5 fruit fly cellular contexts compared by ENCODE assay signal in the genomic region with DNA sequence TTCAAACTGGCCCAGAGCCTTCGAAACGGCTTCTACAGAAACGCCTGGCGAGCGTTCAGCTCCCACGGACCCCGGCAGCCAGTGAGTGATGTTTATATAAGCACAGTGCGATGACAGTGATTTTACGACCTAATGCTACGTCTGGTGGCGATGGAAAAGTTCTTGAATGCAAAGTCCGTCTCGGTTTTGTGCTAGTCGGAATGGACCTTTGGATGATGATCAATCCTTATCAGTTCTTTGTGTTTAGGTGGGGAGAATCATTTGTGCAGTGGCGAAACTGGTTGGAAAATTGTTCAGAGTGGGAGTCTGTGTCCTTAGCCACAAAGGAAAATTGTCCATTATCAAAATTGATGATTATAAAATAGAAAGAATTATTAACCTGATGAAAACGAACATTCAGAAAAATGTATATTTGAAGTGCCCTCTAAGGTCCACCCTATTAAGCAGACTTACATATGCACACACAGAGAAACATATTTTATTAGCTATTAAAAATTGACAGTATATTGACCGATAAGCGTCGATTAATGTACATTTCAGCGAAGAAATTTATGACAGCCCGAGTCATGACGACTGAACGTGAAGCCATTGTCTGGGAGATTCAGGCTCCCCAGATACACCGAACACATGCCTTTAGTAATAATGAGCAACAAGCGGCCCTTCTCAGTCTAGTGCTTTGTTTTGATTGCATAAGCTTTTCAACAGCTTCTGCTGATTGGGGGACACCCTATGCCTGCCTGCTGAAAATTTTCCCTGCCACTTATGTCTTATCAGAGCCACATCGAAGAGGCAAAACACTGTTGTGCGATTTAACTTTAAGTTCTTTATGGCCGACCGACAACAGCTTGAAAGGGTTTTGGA.
TF ChIP-seq lines count a peak whose summit lies in the region.

No protein-coding gene starts in this region.

TF ChIP-seq in whole organism, adult, 20 proteins besides CTCF, POLR2A, EP300 and RAD21 (continued from another document):
- peak; percentile 55 for TF ChIP-seq CG7101 (tag; optimal IDR thresholded peaks at IDR 0.05; lab: Kevin White, UChicago)
- TF ChIP-seq toe (GFP tag; optimal IDR thresholded peaks at IDR 0.05; lab: Kevin White, UChicago), result no peak
- TF ChIP-seq Hr96 (GFP tag; optimal IDR thresholded peaks at IDR 0.05; lab: Kevin White, UChicago), result no peak
- TF ChIP-seq pad (GFP tag; optimal IDR thresholded peaks at IDR 0.05; lab: Kevin White, UChicago), result no peak

TF ChIP-seq in whole organism, embryonic, 481 proteins besides CTCF, POLR2A, EP300 and RAD21 (continued from another document and continues in another):
- TF ChIP-seq sna (GFP tag; IDR thresholded peaks at IDR 0.05; lab: Robert Waterston, UW; ENCODE audit: partially characterized antibody) (no peak), mld (GFP tag; IDR thresholded peaks at IDR 0.05; lab: Robert Waterston, UW; ENCODE audit: partially characterized antibody) (no peak), tin (GFP tag; optimal IDR thresholded peaks at IDR 0.05; lab: Kevin White, UChicago) (no peak), cg (GFP tag; optimal IDR thresholded peaks at IDR 0.05; lab: Kevin White, UChicago) (no peak), Hr39 (optimal IDR thresholded peaks at IDR 0.05; lab: Kevin White, UChicago) (no peak), Hey (tag; optimal IDR thresholded peaks at IDR 0.05; lab: Kevin White, UChicago) (peak; percentile 77), corto (GFP tag; optimal IDR thresholded peaks at IDR 0.05; lab: Kevin White, UChicago) (peak; percentile 27), CG13624 (GFP tag; optimal IDR thresholded peaks at IDR 0.05; lab: Kevin White, UChicago) (no peak), CG9797 (GFP tag; optimal IDR thresholded peaks at IDR 0.05; lab: Kevin White, UChicago) (no peak), Meics (GFP tag; optimal IDR thresholded peaks at IDR 0.05; lab: Kevin White, UChicago) (no peak), Lhr (GFP tag; optimal IDR thresholded peaks at IDR 0.05; lab: Kevin White, UChicago) (no peak), dmrt99B (tag; optimal IDR thresholded peaks at IDR 0.05; lab: Kevin White, UChicago) (peak; percentile 9), CG6765 (GFP tag; optimal IDR thresholded peaks at IDR 0.05; lab: Kevin White, UChicago) (no peak), Ravus (GFP tag; IDR thresholded peaks at IDR 0.05; lab: Robert Waterston, UW) (no peak), gsb-n (tag; optimal IDR thresholded peaks at IDR 0.05; lab: Kevin White, UChicago) (no peak), CG43689 (GFP tag; IDR thresholded peaks at IDR 0.05; lab: Robert Waterston, UW) (no peak), Dll (GFP tag; IDR thresholded peaks at IDR 0.05; lab: Robert Waterston, UW; ENCODE audit: partially characterized antibody) (no peak), CG8944 (GFP tag; optimal IDR thresholded peaks at IDR 0.05; lab: Kevin White, UChicago) (no peak), ab (GFP tag; optimal IDR thresholded peaks at IDR 0.05; lab: Kevin White, UChicago) (no peak), Tbp (GFP tag; optimal IDR thresholded peaks at IDR 0.05; lab: Kevin White, UChicago) (no peak), vfl (GFP tag; optimal IDR thresholded peaks at IDR 0.05; lab: Kevin White, UChicago) (no peak), D19A (tag; optimal IDR thresholded peaks at IDR 0.05; lab: Kevin White, UChicago) (no peak), pho (GFP tag; optimal IDR thresholded peaks at IDR 0.05; lab: Kevin White, UChicago) (no peak), CG18619 (GFP tag; optimal IDR thresholded peaks at IDR 0.05; lab: Kevin White, UChicago) (peak; percentile 2), Pdp1 (GFP tag; optimal IDR thresholded peaks at IDR 0.05; lab: Kevin White, UChicago) (peak in 1 of 2 experiments; percentile 98), tll (GFP tag; optimal IDR thresholded peaks at IDR 0.05; lab: Kevin White, UChicago) (no peak), CoRest (tag; optimal IDR thresholded peaks at IDR 0.05; lab: Kevin White, UChicago) (no peak), sqz (GFP tag; optimal IDR thresholded peaks at IDR 0.05; lab: Kevin White, UChicago) (no peak), row (GFP tag; IDR thresholded peaks at IDR 0.05; lab: Robert Waterston, UW) (peak; percentile 16; the same call in 1 of the 3 replicates), CG11398 (GFP tag; optimal IDR thresholded peaks at IDR 0.05; lab: Kevin White, UChicago) (no peak)

TF ChIP-seq in whole organism, prepupa, 60 proteins besides CTCF, POLR2A, EP300 and RAD21 (continued from another document and continues in another):
- TF ChIP-seq CG11902 (GFP tag; optimal IDR thresholded peaks at IDR 0.05; lab: Kevin White, UChicago), result no peak
- TF ChIP-seq CG3919 (GFP tag; optimal IDR thresholded peaks at IDR 0.05; lab: Kevin White, UChicago), result peak; percentile 31
- peak; percentile 77 for TF ChIP-seq Eip78C (GFP tag; lab: Kevin White, UChicago)
- TF ChIP-seq Ets21C (GFP tag; optimal IDR thresholded peaks at IDR 0.05; lab: Kevin White, UChicago), result peak; percentile 28
- TF ChIP-seq Eip75B (GFP tag; optimal IDR thresholded peaks at IDR 0.05; lab: Kevin White, UChicago), result peak; percentile 19
- peak; percentile 51 for TF ChIP-seq Hr39 (GFP tag; optimal IDR thresholded peaks at IDR 0.05; lab: Kevin White, UChicago)
- TF ChIP-seq CG10669 (GFP tag; optimal IDR thresholded peaks at IDR 0.05; lab: Kevin White, UChicago), result peak; percentile 22
- TF ChIP-seq CG10631 (GFP tag; optimal IDR thresholded peaks at IDR 0.05; lab: Kevin White, UChicago), result peak; percentile 20
- no peak for TF ChIP-seq CG15336 (GFP tag; IDR thresholded peaks at IDR 0.05; lab: Robert Waterston, UW)
- peak; percentile 39 for TF ChIP-seq pdm3 (GFP tag; optimal IDR thresholded peaks at IDR 0.05; lab: Kevin White, UChicago)
- peak; percentile 73 for TF ChIP-seq svp (GFP tag; lab: Kevin White, UChicago)
- TF ChIP-seq eg (GFP tag; IDR thresholded peaks at IDR 0.05; lab: Robert Waterston, UW), result peak; percentile 52; the same call in 1 of the 3 replicates
- TF ChIP-seq CG8119 (GFP tag; IDR thresholded peaks at IDR 0.05; lab: Robert Waterston, UW), result peak; percentile 68; the same call in 2 of the 3 replicates
- no peak for TF ChIP-seq spab (GFP tag; optimal IDR thresholded peaks at IDR 0.05; lab: Kevin White, UChicago)
- TF ChIP-seq Met (GFP tag; optimal IDR thresholded peaks at IDR 0.05; lab: Kevin White, UChicago), result peak; percentile 71
- no peak for TF ChIP-seq CG3032 (tag; optimal IDR thresholded peaks at IDR 0.05; lab: Kevin White, UChicago)
- peak; percentile 12 for TF ChIP-seq CG1621 (tag; optimal IDR thresholded peaks at IDR 0.05; lab: Kevin White, UChicago)
- TF ChIP-seq Gug (GFP tag; IDR thresholded peaks at IDR 0.05; lab: Robert Waterston, UW), result 0 out of 2 replicates have a peak, but pooled peaks have one; percentile 8
- peak; percentile 61 for TF ChIP-seq Sox14 (GFP tag; optimal IDR thresholded peaks at IDR 0.05; lab: Kevin White, UChicago)
- TF ChIP-seq CG6808 (GFP tag; optimal IDR thresholded peaks at IDR 0.05; lab: Kevin White, UChicago), result peak; percentile 30
- TF ChIP-seq lz (GFP tag; optimal IDR thresholded peaks at IDR 0.05; lab: Kevin White, UChicago), result peak; percentile 41
- peak; percentile 71 for TF ChIP-seq CG6276 (GFP tag; optimal IDR thresholded peaks at IDR 0.05; lab: Kevin White, UChicago)
- TF ChIP-seq fd59A (GFP tag; optimal IDR thresholded peaks at IDR 0.05; lab: Kevin White, UChicago), result no peak
- TF ChIP-seq CG11294 (GFP tag; IDR thresholded peaks at IDR 0.05; lab: Robert Waterston, UW), result no peak
- no peak for TF ChIP-seq CG16779 (tag; optimal IDR thresholded peaks at IDR 0.05; lab: Kevin White, UChicago)
- peak; percentile 14 for TF ChIP-seq CG34406 (GFP tag; optimal IDR thresholded peaks at IDR 0.05; lab: Kevin White, UChicago)
- no peak for TF ChIP-seq Eip93F (GFP tag; optimal IDR thresholded peaks at IDR 0.05; lab: Kevin White, UChicago)
- TF ChIP-seq fkh (GFP tag; optimal IDR thresholded peaks at IDR 0.05; lab: Kevin White, UChicago), result no peak
- TF ChIP-seq CG7368 (GFP tag; optimal IDR thresholded peaks at IDR 0.05; lab: Kevin White, UChicago), result no peak
- TF ChIP-seq CG6792 (GFP tag; optimal IDR thresholded peaks at IDR 0.05; lab: Kevin White, UChicago), result peak; percentile 24
- no peak for TF ChIP-seq Lpt (GFP tag; optimal IDR thresholded peaks at IDR 0.05; lab: Kevin White, UChicago)

TF ChIP-seq in whole organism, pupa, 21 proteins besides CTCF, POLR2A, EP300 and RAD21 (continued from another document):
- TF ChIP-seq D1 (tag; optimal IDR thresholded peaks at IDR 0.05; lab: Kevin White, UChicago), result no peak
- peak; percentile 70 for TF ChIP-seq CG8159 (tag; optimal IDR thresholded peaks at IDR 0.05; lab: Kevin White, UChicago)
- peak; percentile 13 for TF ChIP-seq CG34367 (tag; optimal IDR thresholded peaks at IDR 0.05; lab: Kevin White, UChicago)

TF ChIP-seq in whole organism, wandering third instar larva, 38 proteins besides CTCF, POLR2A, EP300 and RAD21 (continued from another document):
- TF ChIP-seq Sp1 (GFP tag; optimal IDR thresholded peaks at IDR 0.05; lab: Kevin White, UChicago) (peak; percentile 39), CrebA (GFP tag; optimal IDR thresholded peaks at IDR 0.05; lab: Kevin White, UChicago; ENCODE audit: borderline replicate concordance) (peak; percentile 27), jim (GFP tag; optimal IDR thresholded peaks at IDR 0.05; lab: Kevin White, UChicago) (no peak), dmrt93B (GFP tag; optimal IDR thresholded peaks at IDR 0.05; lab: Kevin White, UChicago) (no peak), Dif (GFP tag; optimal IDR thresholded peaks at IDR 0.05; lab: Kevin White, UChicago; ENCODE audit: partially characterized antibody) (no peak), fru (GFP tag; optimal IDR thresholded peaks at IDR 0.05; lab: Kevin White, UChicago) (peak; percentile 66), ey (GFP tag; optimal IDR thresholded peaks at IDR 0.05; lab: Kevin White, UChicago) (peak; percentile 58), psq (GFP tag; optimal IDR thresholded peaks at IDR 0.05; lab: Kevin White, UChicago) (peak; percentile 39), Hr83 (GFP tag; optimal IDR thresholded peaks at IDR 0.05; lab: Kevin White, UChicago; ENCODE audit: poor library complexity, severe bottlenecking) (no peak)
